Worm (Caenorhabditis elegans): ENCODE data around the gene Y38H6C.4.
A peak's percentile ranks its signal among the peaks of the same experiment; 100 is the strongest.

The Y38H6C.4 gene

DNA sequence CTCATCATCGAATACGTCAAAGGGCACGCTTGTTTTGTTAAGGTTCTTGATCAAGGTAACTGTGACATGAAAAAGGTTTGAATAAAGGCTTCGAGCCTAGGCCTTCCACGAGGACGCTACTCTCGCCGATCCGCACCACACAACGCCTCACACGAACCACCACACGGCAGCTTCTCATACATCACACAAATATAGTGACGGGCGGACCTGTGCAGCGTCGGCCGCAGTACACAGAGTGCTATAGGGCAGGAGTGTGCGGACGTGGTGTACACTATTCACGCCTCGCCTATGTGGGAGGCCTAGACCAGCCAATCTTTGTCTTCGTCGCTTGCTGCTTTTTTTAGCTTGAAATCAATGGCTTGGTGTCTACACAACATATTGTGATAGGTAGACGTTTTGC is 49.3 kb downstream of the Y38H6C.4 start (continued):
- TF ChIP-seq zag-1 (tag; optimal IDR thresholded peaks at IDR 0.05), result no peak
- TF ChIP-seq aha-1 (tag; optimal IDR thresholded peaks at IDR 0.05), result no peak
- TF ChIP-seq efl-1 (optimal IDR thresholded peaks at IDR 0.05), result peak in 1 of 2 experiments; percentile 23
- TF ChIP-seq efl-1 (GFP tag; optimal IDR thresholded peaks at IDR 0.05 in 1 of 2), result peak in 1 of 2 experiments; percentile 73
- TF ChIP-seq dpl-1 (GFP tag; optimal IDR thresholded peaks at IDR 0.05), result no peak
- TF ChIP-seq xbp-1 (tag; optimal IDR thresholded peaks at IDR 0.05), result peak; percentile 13
- TF ChIP-seq efl-3 (GFP tag; optimal IDR thresholded peaks at IDR 0.05), result no peak
- TF ChIP-seq lsy-2 (tag; optimal IDR thresholded peaks at IDR 0.05), result peak in 1 of 2 experiments; percentile 3
- no peak for TF ChIP-seq hlh-4 (tag; optimal IDR thresholded peaks at IDR 0.05)
- no peak for TF ChIP-seq lin-15B (tag; optimal IDR thresholded peaks at IDR 0.05)
- TF ChIP-seq F16B12.6 (tag; optimal IDR thresholded peaks at IDR 0.05), result no peak
- peak; percentile 41 for TF ChIP-seq nhr-19 (GFP tag; conservative IDR thresholded peaks at IDR 0.05)
- TF ChIP-seq unc-98 (GFP tag; IDR thresholded peaks at IDR 0.05), result no peak
- no peak for TF ChIP-seq aly-2 (tag; optimal IDR thresholded peaks at IDR 0.05)
- no peak for TF ChIP-seq C04F5.9 (tag; optimal IDR thresholded peaks at IDR 0.05)
- no peak for TF ChIP-seq zip-4 (GFP tag; optimal IDR thresholded peaks at IDR 0.05)
- TF ChIP-seq ces-1 (GFP tag; optimal IDR thresholded peaks at IDR 0.05), result no peak
- no peak for TF ChIP-seq elt-3 (tag; optimal IDR thresholded peaks at IDR 0.05)
- TF ChIP-seq lin-13 (GFP tag; optimal IDR thresholded peaks at IDR 0.05), result no peak
- TF ChIP-seq egl-27 (tag; optimal IDR thresholded peaks at IDR 0.05), result no peak
- TF ChIP-seq skn-1 (tag; optimal IDR thresholded peaks at IDR 0.05), result no peak
- TF ChIP-seq nhr-84 (tag; optimal IDR thresholded peaks at IDR 0.05), result no peak
- no peak for TF ChIP-seq fkh-10 (GFP tag; optimal IDR thresholded peaks at IDR 0.05)
- TF ChIP-seq nhr-76 (tag; optimal IDR thresholded peaks at IDR 0.05), result no peak
- no peak for TF ChIP-seq ets-5 (GFP tag; IDR thresholded peaks at IDR 0.05)
- TF ChIP-seq ztf-11 (tag; optimal IDR thresholded peaks at IDR 0.05), result no peak
- no peak for TF ChIP-seq nhr-11 (tag; optimal IDR thresholded peaks at IDR 0.05)

Data from whole organism, L1 larva.